Fruit fly (Drosophila melanogaster) whole organism, prepupa: ENCODE data around the gene Mst77F.

ENCODE experiments used
- Blimp-1 ChIP-seq: fragments of 200-800 bp; sonication (Bioruptor generic); optimal IDR thresholded peaks from 3 replicates; lab custom pipeline; 2017; ENCODE audit warnings: missing biosample characterization, missing genetic modification characterization, mild to moderate bottlenecking, moderate library complexity, missing genetic modification reagents
- CG11902 ChIP-seq: fragments of 200-800 bp; sonication (Bioruptor generic); optimal IDR thresholded peaks from 3 replicates; lab custom pipeline; 2016; ENCODE audit warnings: missing biosample characterization, missing genetic modification characterization
- CG1621 ChIP-seq: fragments of 200-800 bp; sonication (Bioruptor generic); optimal IDR thresholded peaks from 3 replicates; lab custom pipeline; 2018; ENCODE audit warnings: missing biosample characterization, mild to moderate bottlenecking, missing genetic modification characterization
- CG16779 ChIP-seq: fragments of 200-800 bp; sonication (Bioruptor generic); optimal IDR thresholded peaks from 3 replicates; lab custom pipeline; 2017; ENCODE audit warnings: missing biosample characterization, mild to moderate bottlenecking, missing genetic modification characterization
- CG3032 ChIP-seq: fragments of 200-800 bp; optimal IDR thresholded peaks from 2 replicates; lab custom pipeline; 2019; ENCODE audit warnings: missing biosample characterization, mild to moderate bottlenecking, missing genetic modification characterization, moderate library complexity
- CG31627 ChIP-seq: fragments of 200-800 bp; sonication (Bioruptor generic); optimal IDR thresholded peaks from 3 replicates; lab custom pipeline; 2016; ENCODE audit warnings: missing biosample characterization, missing genetic modification characterization
- CG34406 ChIP-seq: fragments of 200-800 bp; sonication (Bioruptor generic); optimal IDR thresholded peaks from 3 replicates; lab custom pipeline; 2016; ENCODE audit warnings: missing biosample characterization, missing genetic modification characterization
- CG4318 ChIP-seq: fragments of 200-800 bp; sonication (Bioruptor generic); optimal IDR thresholded peaks from 3 replicates; lab custom pipeline; 2017; ENCODE audit warnings: missing biosample characterization, mild to moderate bottlenecking, missing genetic modification characterization
- CG6163 ChIP-seq: fragments of 200-800 bp; sonication (Bioruptor generic); IDR thresholded peaks from 3 replicates; pipeline ENCODE4 v1.3.6; 2022; ENCODE audit warnings: missing biosample characterization, missing genetic modification characterization
- CG6276 ChIP-seq: fragments of 200-800 bp; sonication (Bioruptor generic); optimal IDR thresholded peaks from 2 replicates; lab custom pipeline; 2017; ENCODE audit warnings: missing biosample characterization, mild to moderate bottlenecking, missing genetic modification characterization
- CG6792 ChIP-seq: fragments of 200-800 bp; sonication (Bioruptor generic); optimal IDR thresholded peaks from 3 replicates; lab custom pipeline; 2016; ENCODE audit warnings: missing biosample characterization, missing genetic modification characterization
- CG6854 ChIP-seq: fragments of 200-800 bp; sonication (Bioruptor generic); optimal IDR thresholded peaks from 2 replicates; lab custom pipeline; 2017; ENCODE audit warnings: missing biosample characterization, mild to moderate bottlenecking, missing genetic modification characterization
- CG8119 ChIP-seq: fragments of 200-800 bp; sonication (Bioruptor generic); IDR thresholded peaks from 3 replicates; pipeline ENCODE4 v1.3.6; 2022; ENCODE audit warnings: missing biosample characterization, missing genetic modification characterization
- CG8632 ChIP-seq: fragments of 200-800 bp; sonication (Bioruptor generic); optimal IDR thresholded peaks from 3 replicates; lab custom pipeline; 2016; ENCODE audit warnings: missing biosample characterization, missing genetic modification characterization
- Eip75B ChIP-seq: fragments of 200-800 bp; sonication (Bioruptor generic); optimal IDR thresholded peaks from 3 replicates; lab custom pipeline; 2016; ENCODE audit warnings: missing biosample characterization, missing genetic modification characterization
- Eip78C ChIP-seq: fragments of 200-800 bp; sonication (Bioruptor generic); peaks from one replicate; lab custom pipeline; 2016; ENCODE audit warnings: missing biosample characterization, missing genetic modification characterization
- Ets96B ChIP-seq: fragments of 200-800 bp; optimal IDR thresholded peaks from 2 replicates; lab custom pipeline; 2019; ENCODE audit warnings: missing biosample characterization, mild to moderate bottlenecking, missing genetic modification characterization, moderate library complexity
- Hr39 ChIP-seq: fragments of 200-800 bp; sonication (Bioruptor generic); optimal IDR thresholded peaks from 2 replicates; lab custom pipeline; 2016; ENCODE audit warnings: missing biosample characterization, missing genetic modification characterization
- Hr4 ChIP-seq: fragments of 200-800 bp; sonication (Bioruptor generic); optimal IDR thresholded peaks from 3 replicates; lab custom pipeline; 2016; ENCODE audit warnings: missing biosample characterization, missing genetic modification characterization
- Met ChIP-seq: fragments of 200-800 bp; sonication (Bioruptor generic); optimal IDR thresholded peaks from 3 replicates; lab custom pipeline; 2016; ENCODE audit warnings: missing biosample characterization, missing genetic modification characterization
- OdsH ChIP-seq: fragments of 200-800 bp; sonication (Bioruptor generic); optimal IDR thresholded peaks from 3 replicates; lab custom pipeline; 2016; ENCODE audit warnings: missing biosample characterization, missing genetic modification characterization
- Sox102F ChIP-seq: fragments of 200-800 bp; sonication (Bioruptor generic); optimal IDR thresholded peaks from 2 replicates; lab custom pipeline; 2016; ENCODE audit warnings: missing biosample characterization, mild to moderate bottlenecking, missing genetic modification characterization
- achi ChIP-seq: fragments of 200-800 bp; sonication (Bioruptor generic); optimal IDR thresholded peaks from 3 replicates; lab custom pipeline; 2016; ENCODE audit warnings: missing biosample characterization, missing genetic modification characterization
- cyc ChIP-seq: fragments of 200-800 bp; sonication (Bioruptor generic); optimal IDR thresholded peaks from 3 replicates; lab custom pipeline; 2016; ENCODE audit warnings: missing biosample characterization, missing genetic modification characterization
- dac ChIP-seq: fragments of 200-800 bp; sonication (Bioruptor generic); optimal IDR thresholded peaks from 2 replicates; lab custom pipeline; 2017; ENCODE audit warnings: missing biosample characterization, mild to moderate bottlenecking, missing genetic modification characterization
- esn ChIP-seq: fragments of 200-800 bp; sonication (Bioruptor generic); optimal IDR thresholded peaks from 2 replicates; lab custom pipeline; 2016; ENCODE audit warnings: missing biosample characterization, mild to moderate bottlenecking, missing genetic modification characterization, moderate library complexity
- lz ChIP-seq: fragments of 200-800 bp; sonication (Bioruptor generic); optimal IDR thresholded peaks from 3 replicates; lab custom pipeline; 2016; ENCODE audit warnings: missing biosample characterization, missing genetic modification characterization
- net ChIP-seq: fragments of 200-800 bp; sonication (Bioruptor generic); optimal IDR thresholded peaks from 3 replicates; lab custom pipeline; 2016; ENCODE audit warnings: missing biosample characterization, missing genetic modification characterization
- pdm3 ChIP-seq: fragments of 200-800 bp; sonication (Bioruptor generic); optimal IDR thresholded peaks from 3 replicates; lab custom pipeline; 2016; ENCODE audit warnings: missing biosample characterization, missing genetic modification characterization
- ss ChIP-seq, 2 experiments: fragments of 200-800 bp; sonication (Bioruptor generic); optimal IDR thresholded peaks; 2 replicates in 1 of 2; 3 replicates in 1 of 2; lab custom pipeline; 2017 to 2018; ENCODE audit warnings: mild to moderate bottlenecking in 2 of 2, missing biosample characterization in 2 of 2, missing genetic modification characterization in 2 of 2, moderate library complexity in 1 of 2
- svp ChIP-seq: fragments of 200-800 bp; sonication (Bioruptor generic); peaks from one replicate; lab custom pipeline; 2016; ENCODE audit warnings: missing biosample characterization, missing genetic modification characterization
- topi ChIP-seq: fragments of 200-800 bp; sonication (Bioruptor generic); optimal IDR thresholded peaks from 3 replicates; lab custom pipeline; 2016; ENCODE audit warnings: missing biosample characterization, missing genetic modification characterization

The Mst77F gene

dm6 chr3L:20826950-20827910, 9.4 kb upstream of the Mst77F start:
- peak; percentile 44 for TF ChIP-seq lz (GFP tag; lab: Kevin White, UChicago)
- TF ChIP-seq svp = peak; percentile 84
- TF ChIP-seq CG31627 (GFP tag; lab: Kevin White, UChicago) = peak; percentile 36
- no peak for TF ChIP-seq CG8119 (GFP tag; lab: Robert Waterston, UW)
- peak; percentile 51 for TF ChIP-seq Met (GFP tag; lab: Kevin White, UChicago)
- no peak for TF ChIP-seq CG6276 (GFP tag; lab: Kevin White, UChicago)
- peak; percentile 22 for TF ChIP-seq net (GFP tag; lab: Kevin White, UChicago)
- TF ChIP-seq Hr4 = peak; percentile 27
- no peak for TF ChIP-seq CG6854 (GFP tag; lab: Kevin White, UChicago)
- no peak for TF ChIP-seq CG34406 (GFP tag; lab: Kevin White, UChicago)
- TF ChIP-seq CG8632 (GFP tag; lab: Kevin White, UChicago) = peak; percentile 4
- TF ChIP-seq Hr39 (GFP tag; lab: Kevin White, UChicago) = peak; percentile 35
- peak; percentile 53 for TF ChIP-seq Eip78C
- TF ChIP-seq Blimp-1 = no peak
- TF ChIP-seq dac (GFP tag; lab: Kevin White, UChicago) = no peak
- no peak for TF ChIP-seq achi (GFP tag; lab: Kevin White, UChicago)
- TF ChIP-seq CG6163 (GFP tag; lab: Robert Waterston, UW) = no peak
- peak; percentile 50 for TF ChIP-seq topi (GFP tag; lab: Kevin White, UChicago)
- TF ChIP-seq esn (GFP tag; lab: Kevin White, UChicago) = peak; percentile 59
- peak; percentile 47 for TF ChIP-seq cyc (GFP tag; lab: Kevin White, UChicago)
- TF ChIP-seq Sox102F (GFP tag; lab: Kevin White, UChicago) = peak; percentile 15
- TF ChIP-seq OdsH (GFP tag; lab: Kevin White, UChicago) = peak; percentile 38
- TF ChIP-seq, all 60 proteins: peak for 14

dm6 chr3L:20823206-20823803, 5.5 kb upstream of the Mst77F start:
- TF ChIP-seq Hr4 = peak; percentile 34
- TF ChIP-seq CG4318 (GFP tag; lab: Kevin White, UChicago) = no peak
- peak; percentile 40 for TF ChIP-seq Blimp-1
- peak; percentile 33 for TF ChIP-seq svp
- TF ChIP-seq, all 60 proteins: peak for 3

dm6 chr3L:20815666-20816375, 2.0 kb downstream of the Mst77F start, which contains the start of the genes CG3618 and Pka-R1:
TSS of gene CG3618 (minus strand) at chr3L:20816075.
TSS of gene Pka-R1 (plus strand) at chr3L:20816118.
- TF ChIP-seq dac (GFP tag; lab: Kevin White, UChicago) (no peak), CG6792 (GFP tag; lab: Kevin White, UChicago) (no peak), Ets96B (no peak), CG31627 (GFP tag; lab: Kevin White, UChicago) (peak; percentile 2), CG16779 (no peak), Blimp-1 (no peak), esn (GFP tag; lab: Kevin White, UChicago) (peak; percentile 21)
- TF ChIP-seq, all 60 proteins: peak for 2

DNA sequence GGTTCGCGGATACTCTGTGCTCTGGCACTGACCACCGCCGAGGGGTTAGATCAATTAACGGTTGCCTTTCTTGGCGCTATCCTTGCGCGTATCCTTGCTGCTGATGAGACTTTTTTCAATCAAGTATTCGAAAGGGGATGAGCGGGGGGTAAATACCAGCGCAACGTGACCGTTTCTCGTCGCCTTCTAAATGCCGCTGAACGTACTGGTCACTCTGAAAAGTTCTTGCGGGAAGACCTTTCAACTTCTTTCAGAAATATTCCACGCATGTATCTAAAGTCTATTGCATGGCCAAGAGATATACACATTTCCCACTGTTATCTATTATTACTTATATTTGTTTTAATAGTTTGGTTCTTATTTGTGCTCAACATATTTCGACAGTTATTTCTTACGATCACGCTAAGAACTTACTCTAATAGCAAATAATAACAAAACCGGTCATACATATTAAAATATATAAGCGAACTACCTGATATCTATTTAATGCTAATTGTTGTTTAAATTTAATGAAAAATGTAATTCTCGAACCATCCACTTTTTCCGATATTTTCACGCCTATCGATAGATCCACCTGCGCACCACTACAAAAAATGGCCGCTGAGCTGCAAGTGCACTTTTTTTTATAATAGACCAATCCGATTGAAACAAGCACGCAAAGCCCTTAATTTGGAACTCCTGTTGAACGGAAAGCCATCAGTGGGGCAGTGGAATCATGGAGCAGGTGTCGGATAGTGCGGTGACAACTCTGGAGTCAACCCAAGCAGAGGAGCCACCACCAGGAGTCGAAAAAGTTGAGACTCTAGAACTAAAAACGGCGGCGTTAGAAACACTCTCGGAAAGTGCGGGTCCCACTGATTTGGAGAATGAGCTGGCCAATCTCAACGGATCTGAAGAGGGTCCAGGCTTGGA, 8.5 kb downstream of the Mst77F start, which contains the start of the genes CG3634 and HIPP1:
Gene CG3634 (minus strand): TSS at position 185 of the 912 bp plus-strand sequence.
Gene HIPP1 (plus strand): TSS at position 582 of the 912 bp plus-strand sequence.
- TF ChIP-seq CG6792 (GFP tag; lab: Kevin White, UChicago) (no peak), Ets96B (no peak), CG11902 (GFP tag; lab: Kevin White, UChicago) (no peak), ss (GFP tag; optimal IDR thresholded peaks at IDR 0.05; lab: Kevin White, UChicago) (no peak), esn (GFP tag; lab: Kevin White, UChicago) (peak; percentile 37), CG34406 (GFP tag; lab: Kevin White, UChicago) (no peak), CG3032 (peak; percentile 10), CG1621 (peak; percentile 60), pdm3 (no peak), Eip75B (GFP tag; lab: Kevin White, UChicago) (no peak)
- TF ChIP-seq, all 60 proteins: peak for 3
